Worm (Caenorhabditis elegans) whole organism, L1 larva: Measurements from ENCODE around the gene C25E10.10.

Experiments used
- C16A3.4 ChIP-seq: fragments of 150-350 bp; optimal IDR thresholded peaks from 2 replicates; lab custom pipeline; 2014; ENCODE audit warnings: missing biosample characterization, missing genetic modification characterization
- C34B4.2 ChIP-seq: sonication (generic microtip); optimal IDR thresholded peaks from 2 replicates; lab custom pipeline; 2017; ENCODE audit warnings: mild to moderate bottlenecking, missing genetic modification characterization, missing compliant biosample characterization
- F16B12.6 ChIP-seq: fragments of 150-350 bp; optimal IDR thresholded peaks from 2 replicates; lab custom pipeline; 2014; ENCODE audit warnings: missing biosample characterization, missing genetic modification characterization
- Y116A8C.19 ChIP-seq: sonication (generic microtip); optimal IDR thresholded peaks from 2 replicates; lab custom pipeline; 2016; ENCODE audit warnings: missing compliant biosample characterization, missing genetic modification characterization, borderline replicate concordance
- aha-1 ChIP-seq: fragments of 150-350 bp; optimal IDR thresholded peaks from 2 replicates; lab custom pipeline; 2014; ENCODE audit warnings: missing biosample characterization, missing genetic modification characterization
- aly-2 ChIP-seq: fragments of 150-350 bp; optimal IDR thresholded peaks from 2 replicates; lab custom pipeline; 2014; ENCODE audit warnings: missing biosample characterization, missing genetic modification characterization
- ama-1 ChIP-seq: fragments of 150-350 bp; optimal IDR thresholded peaks from 2 replicates; lab custom pipeline; 2014
- ceh-63 ChIP-seq: fragments of 200-800 bp; sonication (Bioruptor generic); optimal IDR thresholded peaks from 2 replicates; lab custom pipeline; 2018; ENCODE audit warnings: mild to moderate bottlenecking, missing genetic modification characterization, missing compliant biosample characterization
- ceh-82 ChIP-seq, 3 experiments: fragments of 150-350 bp in 1 of 3; sonication (generic microtip) in 2 of 3; optimal IDR thresholded peaks; 2 replicates each; lab custom pipeline; 2014 to 2017; ENCODE audit warnings: missing biosample characterization in 3 of 3, missing genetic modification characterization in 3 of 3
- ceh-88 ChIP-seq: fragments of 200-800 bp; sonication (Bioruptor generic); IDR thresholded peaks from 2 replicates; pipeline ENCODE4 v1.3.6; 2022; ENCODE audit warnings: missing genetic modification characterization, missing compliant biosample characterization
- ceh-90 ChIP-seq: sonication (generic microtip); optimal IDR thresholded peaks from 2 replicates; lab custom pipeline; 2016; ENCODE audit warnings: missing genetic modification characterization, missing compliant biosample characterization
- ces-1 ChIP-seq: fragments of 150-350 bp; optimal IDR thresholded peaks from 2 replicates; lab custom pipeline; 2014; ENCODE audit warnings: missing biosample characterization, missing genetic modification reagents, missing genetic modification characterization
- dsc-1 ChIP-seq: sonication (generic microtip); optimal IDR thresholded peaks from 2 replicates; lab custom pipeline; 2016; ENCODE audit warnings: mild to moderate bottlenecking, missing genetic modification characterization, missing compliant biosample characterization
- efl-1 ChIP-seq, 4 experiments: fragments of 150-350 bp; optimal IDR thresholded peaks in 3 of 4; peaks in 1 of 4; 1 replicate in 1 of 4; 2 replicates in 3 of 4; lab custom pipeline; 2014; ENCODE audit warnings: missing biosample characterization in 2 of 4, missing genetic modification characterization in 2 of 4, missing genetic modification reagents in 2 of 4
- egl-13 ChIP-seq: sonication (generic microtip); optimal IDR thresholded peaks from 2 replicates; lab custom pipeline; 2016; ENCODE audit warnings: missing genotype, missing genetic modification reagents, missing genetic modification characterization, missing compliant biosample characterization
- egl-27 ChIP-seq, 2 experiments: fragments of 150-350 bp in 1 of 2; sonication (generic microtip); optimal IDR thresholded peaks; 3 replicates each; lab custom pipeline; 2017 to 2018; ENCODE audit warnings: missing biosample characterization in 2 of 2, missing genetic modification characterization in 2 of 2, missing genetic modification reagents in 2 of 2
- elt-3 ChIP-seq, 6 experiments: fragments of 150-350 bp in 1 of 6; sonication (generic microtip); optimal IDR thresholded peaks; 2 replicates each; lab custom pipeline; 2017 to 2018; ENCODE audit warnings: missing biosample characterization in 6 of 6, missing genetic modification characterization in 6 of 6, inconsistent platforms in 1 of 6
- ets-5 ChIP-seq: fragments of 200-800 bp; sonication (Bioruptor generic); IDR thresholded peaks from 2 replicates; pipeline ENCODE4 v1.3.6; 2022; ENCODE audit warnings: missing genetic modification characterization, missing compliant biosample characterization
- hlh-17 ChIP-seq: fragments of 200-800 bp; sonication (Bioruptor generic); optimal IDR thresholded peaks from 2 replicates; lab custom pipeline; 2018; ENCODE audit warnings: missing genetic modification characterization, mild to moderate bottlenecking, missing compliant biosample characterization, moderate library complexity, borderline replicate concordance
- jun-1 ChIP-seq: fragments of 150-350 bp; optimal IDR thresholded peaks from 2 replicates; lab custom pipeline; 2014; ENCODE audit warnings: missing biosample characterization, missing genetic modification reagents, missing genetic modification characterization
- lin-35 ChIP-seq, 2 experiments: fragments of 150-350 bp; optimal IDR thresholded peaks; 2 replicates each; lab custom pipeline; 2014; ENCODE audit warnings: missing biosample characterization in 2 of 2, missing genetic modification characterization in 2 of 2, missing genetic modification reagents in 2 of 2
- lir-3 ChIP-seq: sonication (generic microtip); optimal IDR thresholded peaks from 2 replicates; lab custom pipeline; 2016; ENCODE audit warnings: mild to moderate bottlenecking, missing genetic modification characterization, moderate library complexity, missing compliant biosample characterization; ENCODE audit not compliant: poor library complexity
- mab-9 ChIP-seq: fragments of 200-800 bp; sonication (Bioruptor generic); IDR thresholded peaks from 2 replicates; pipeline ENCODE4 v1.3.6; 2022; ENCODE audit warnings: missing genetic modification reagents, missing genetic modification characterization, missing compliant biosample characterization
- mef-2 ChIP-seq: fragments of 150-350 bp; optimal IDR thresholded peaks from 2 replicates; lab custom pipeline; 2014; ENCODE audit warnings: missing biosample characterization, missing genetic modification characterization
- mep-1 ChIP-seq: fragments of 150-350 bp; optimal IDR thresholded peaks from 2 replicates; lab custom pipeline; 2014; ENCODE audit warnings: missing biosample characterization, missing genetic modification characterization
- nhr-12 ChIP-seq: sonication (generic microtip); optimal IDR thresholded peaks from 2 replicates; lab custom pipeline; 2017; ENCODE audit warnings: missing biosample characterization, missing genetic modification characterization
- nhr-19 ChIP-seq: fragments of 200-800 bp; sonication (Bioruptor generic); conservative IDR thresholded peaks from 2 replicates; pipeline ENCODE4 v1.3.6; 2022; ENCODE audit warnings: missing genetic modification characterization, missing compliant biosample characterization
- nhr-20 ChIP-seq: sonication (generic microtip); optimal IDR thresholded peaks from 2 replicates; lab custom pipeline; 2016; ENCODE audit warnings: mild to moderate bottlenecking, missing genetic modification characterization, missing compliant biosample characterization
- nhr-28 ChIP-seq: fragments of 150-350 bp; optimal IDR thresholded peaks from 2 replicates; lab custom pipeline; 2014; ENCODE audit warnings: missing biosample characterization, missing genetic modification characterization
- nhr-77 ChIP-seq: fragments of 150-350 bp; optimal IDR thresholded peaks from 2 replicates; lab custom pipeline; 2014; ENCODE audit warnings: missing biosample characterization, missing genetic modification characterization
- nhr-85 ChIP-seq: sonication (generic microtip); peaks from one replicate; lab custom pipeline; 2016; ENCODE audit warnings: missing genetic modification characterization, inconsistent platforms, missing compliant biosample characterization
- pax-3 ChIP-seq: fragments of 200-800 bp; sonication (Bioruptor generic); optimal IDR thresholded peaks from 2 replicates; lab custom pipeline; 2018; ENCODE audit warnings: mild to moderate bottlenecking, missing genetic modification characterization, moderate library complexity, missing compliant biosample characterization
- rnt-1 ChIP-seq: sonication (generic microtip); optimal IDR thresholded peaks from 2 replicates; lab custom pipeline; 2016; ENCODE audit warnings: mild to moderate bottlenecking, missing genetic modification characterization, moderate library complexity, missing compliant biosample characterization
- snpc-4 ChIP-seq: fragments of 150-350 bp; optimal IDR thresholded peaks from 2 replicates; lab custom pipeline; 2014; ENCODE audit warnings: missing biosample characterization, missing genetic modification characterization
- sox-4 ChIP-seq: sonication (generic microtip); optimal IDR thresholded peaks from 2 replicates; lab custom pipeline; 2016; ENCODE audit warnings: missing genetic modification characterization, missing compliant biosample characterization
- tbx-2 ChIP-seq: sonication (generic microtip); optimal IDR thresholded peaks from 2 replicates; lab custom pipeline; 2016; ENCODE audit warnings: missing genetic modification characterization, missing compliant biosample characterization
- tlp-1 ChIP-seq: fragments of 150-350 bp; optimal IDR thresholded peaks from 2 replicates; lab custom pipeline; 2014; ENCODE audit warnings: missing biosample characterization, missing genetic modification characterization
- unc-130 ChIP-seq: fragments of 150-350 bp; optimal IDR thresholded peaks from 2 replicates; lab custom pipeline; 2017; ENCODE audit warnings: missing biosample characterization, missing genetic modification characterization, inconsistent platforms
- xbp-1 ChIP-seq: sonication (generic microtip); optimal IDR thresholded peaks from 2 replicates; lab custom pipeline; 2016; ENCODE audit warnings: missing genetic modification characterization, missing compliant biosample characterization
- zag-1 ChIP-seq: fragments of 150-350 bp; optimal IDR thresholded peaks from 2 replicates; lab custom pipeline; 2014; ENCODE audit warnings: missing biosample characterization, missing genetic modification characterization
- zip-4 ChIP-seq: fragments of 200-800 bp; sonication (Bioruptor generic); optimal IDR thresholded peaks from 2 replicates; lab custom pipeline; 2018; ENCODE audit warnings: mild to moderate bottlenecking, missing genetic modification characterization, moderate library complexity, missing compliant biosample characterization
- ztf-11 ChIP-seq, 2 experiments: sonication (generic microtip); optimal IDR thresholded peaks; 2 replicates each; lab custom pipeline; 2016 to 2017; ENCODE audit warnings: missing genetic modification characterization in 2 of 2, missing biosample characterization in 1 of 2, missing compliant biosample characterization in 1 of 2
- ztf-4 ChIP-seq: fragments of 150-350 bp; optimal IDR thresholded peaks from 2 replicates; lab custom pipeline; 2014; ENCODE audit warnings: missing biosample characterization, missing genetic modification characterization

Gene C25E10.10

DNA sequence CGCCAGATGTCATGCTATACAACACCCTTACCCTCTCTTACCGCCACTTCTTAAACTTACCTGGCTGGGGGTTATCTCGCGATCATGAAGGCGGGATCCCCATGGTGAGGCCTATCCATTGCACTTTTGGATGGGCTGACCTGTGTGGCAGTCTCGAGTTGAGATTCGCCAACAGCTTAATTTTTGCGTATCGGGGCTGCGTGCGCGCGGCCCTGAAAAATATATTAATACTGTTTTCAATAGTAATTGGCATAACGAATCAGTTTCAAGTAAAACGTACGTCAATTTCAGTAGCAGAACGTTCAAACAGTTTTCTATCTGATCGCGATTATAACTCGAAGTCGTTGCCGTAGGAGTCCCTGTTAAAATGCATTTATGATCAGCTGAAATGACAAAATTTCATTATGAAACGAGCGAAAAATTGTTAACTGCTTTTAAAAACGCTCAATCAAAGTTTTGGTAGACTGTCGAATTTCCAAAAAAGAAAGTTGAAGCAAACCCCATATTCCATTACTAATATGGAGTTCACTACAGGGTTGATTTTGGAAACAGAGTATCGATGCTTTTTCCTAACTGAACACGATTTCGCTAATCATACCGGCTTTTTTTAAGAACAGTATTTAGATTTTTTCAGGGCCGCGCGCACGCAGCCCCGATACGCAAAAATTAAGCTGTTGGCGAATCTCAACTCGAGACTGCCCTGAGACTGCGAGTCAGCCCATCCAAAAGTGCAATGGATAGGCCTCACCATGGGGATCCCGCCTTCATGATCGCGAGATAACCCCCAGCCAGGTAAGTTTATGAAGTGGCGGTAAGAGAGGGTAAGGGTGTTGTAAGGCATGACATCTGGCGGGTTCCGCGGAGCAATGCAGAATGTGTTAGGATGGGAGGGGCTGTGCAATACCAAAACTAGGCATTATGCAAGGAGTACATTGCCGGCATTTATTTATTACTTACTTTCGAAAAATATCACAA, 35.0 kb upstream of the C25E10.10 start:
- peak; percentile 40 for TF ChIP-seq snpc-4 (tag; lab: Kevin White, UChicago)

- TF ChIP-seq ztf-4 (tag; lab: Kevin White, UChicago) (no peak), ama-1 (peak; percentile 76), nhr-85 (tag; lab: Kevin White, UChicago) (peak; percentile 20), dsc-1 (tag; lab: Kevin White, UChicago) (no peak), tlp-1 (tag; lab: Kevin White, UChicago) (no peak), lir-3 (tag; lab: Kevin White, UChicago) (no peak), Y116A8C.19 (tag; lab: Kevin White, UChicago) (no peak), mab-9 (GFP tag; lab: Robert Waterston, UW) (0 out of 2 replicates have a peak, but pooled peaks have one; percentile 8), nhr-12 (tag; lab: Kevin White, UChicago) (no peak), egl-27 (tag; optimal IDR thresholded peaks at IDR 0.05; lab: Kevin White, UChicago) (no peak), zip-4 (GFP tag; lab: Kevin White, UChicago) (no peak), egl-13 (no peak), ceh-90 (tag; lab: Kevin White, UChicago) (no peak), F16B12.6 (tag; lab: Kevin White, UChicago) (no peak), ces-1 (GFP tag; lab: Kevin White, UChicago) (no peak)
Observed at ce11 chrV:9088758-9089157, 32.6 kb upstream of the C25E10.10 start.

ce11 chrV:9085845-9086244, 29.7 kb upstream of the C25E10.10 start:
- no peak for TF ChIP-seq pax-3 (tag; lab: Kevin White, UChicago)
- peak; percentile 26 for TF ChIP-seq mep-1 (tag; lab: Kevin White, UChicago)
- TF ChIP-seq ceh-82 (tag; optimal IDR thresholded peaks at IDR 0.05; lab: Kevin White, UChicago): no peak
- TF ChIP-seq hlh-17 (GFP tag; lab: Kevin White, UChicago): no peak
- peak in 1 of 2 experiments; percentile 13 for TF ChIP-seq lin-35 (GFP tag; optimal IDR thresholded peaks at IDR 0.05; lab: Kevin White, UChicago)
- peak; percentile 82 for TF ChIP-seq nhr-85 (tag; lab: Kevin White, UChicago)
- no peak for TF ChIP-seq xbp-1 (tag; lab: Kevin White, UChicago)
- TF ChIP-seq snpc-4 (tag; lab: Kevin White, UChicago): no peak
- no peak for TF ChIP-seq rnt-1 (tag; lab: Kevin White, UChicago)
- no peak for TF ChIP-seq ztf-11 (tag; optimal IDR thresholded peaks at IDR 0.05; lab: Kevin White, UChicago)
- no peak for TF ChIP-seq jun-1 (tag; lab: Kevin White, UChicago)
- no peak for TF ChIP-seq unc-130 (tag; lab: Kevin White, UChicago)
- no peak for TF ChIP-seq C16A3.4 (tag; lab: Kevin White, UChicago)
- peak in 2 of 6 experiments; percentile 24 to 28 for TF ChIP-seq elt-3 (tag; optimal IDR thresholded peaks at IDR 0.05; lab: Kevin White, UChicago)

ce11 chrV:9084252-9084651, 28.1 kb upstream of the C25E10.10 start:
- TF ChIP-seq nhr-19 (0 out of 2 replicates have a peak, but pooled peaks have one; percentile 23), ceh-88 (GFP tag; lab: Robert Waterston, UW) (no peak), efl-1 (optimal IDR thresholded peaks at IDR 0.05; lab: Kevin White, UChicago) (no peak), efl-1 (GFP tag; optimal IDR thresholded peaks at IDR 0.05 in 1 of 2; lab: Kevin White, UChicago) (no peak), ets-5 (GFP tag; lab: Robert Waterston, UW) (no peak), sox-4 (no peak), aha-1 (tag; lab: Kevin White, UChicago) (no peak), C34B4.2 (no peak), ceh-63 (GFP tag; lab: Kevin White, UChicago) (no peak), nhr-20 (peak; percentile 39), nhr-28 (tag; lab: Kevin White, UChicago) (no peak), nhr-77 (no peak), zip-4 (GFP tag; lab: Kevin White, UChicago) (no peak), snpc-4 (tag; lab: Kevin White, UChicago) (no peak), lin-35 (GFP tag; optimal IDR thresholded peaks at IDR 0.05; lab: Kevin White, UChicago) (peak in 1 of 2 experiments; percentile 24), zag-1 (tag; lab: Kevin White, UChicago) (no peak), mef-2 (no peak), elt-3 (tag; optimal IDR thresholded peaks at IDR 0.05; lab: Kevin White, UChicago) (peak in 2 of 6 experiments; percentile 9 to 12), tbx-2 (tag; lab: Kevin White, UChicago) (peak; percentile 27), pax-3 (tag; lab: Kevin White, UChicago) (no peak), rnt-1 (tag; lab: Kevin White, UChicago) (no peak), hlh-17 (GFP tag; lab: Kevin White, UChicago) (no peak), aly-2 (no peak), ces-1 (GFP tag; lab: Kevin White, UChicago) (no peak)
